Fruit fly (Drosophila melanogaster): ENCODE measurements around the gene CG42502.
A peak's percentile ranks its signal among the peaks of the same experiment; 100 is the strongest.

Gene CG42502

dm6 chr2L:18822805-18823204 is 11.8 kb upstream of the CG42502 start (continued):
- no peak for TF ChIP-seq ftz-f1 (GFP tag; optimal IDR thresholded peaks at IDR 0.05)
- no peak for TF ChIP-seq CG8281 (tag; optimal IDR thresholded peaks at IDR 0.05)
- peak; percentile 36 for TF ChIP-seq CG11504 (tag; optimal IDR thresholded peaks at IDR 0.05)
- TF ChIP-seq Fer2 (tag; optimal IDR thresholded peaks at IDR 0.05): peak; percentile 39
- no peak for TF ChIP-seq D19B (GFP tag; optimal IDR thresholded peaks at IDR 0.05)
- TF ChIP-seq CG1233 (GFP tag; optimal IDR thresholded peaks at IDR 0.05): peak; percentile 73
- no peak for TF ChIP-seq CG7839 (tag; optimal IDR thresholded peaks at IDR 0.05)
- TF ChIP-seq CG14965 (GFP tag; optimal IDR thresholded peaks at IDR 0.05; ENCODE audit: borderline replicate concordance): no peak
- peak; percentile 8 for TF ChIP-seq Camta (GFP tag; optimal IDR thresholded peaks at IDR 0.05)
- no peak for TF ChIP-seq CG6272 (GFP tag; IDR thresholded peaks at IDR 0.05)
- TF ChIP-seq eyg (GFP tag; optimal IDR thresholded peaks at IDR 0.05): no peak
- TF ChIP-seq Neu2 (GFP tag; optimal IDR thresholded peaks at IDR 0.05; ENCODE audit: borderline replicate concordance): no peak
- TF ChIP-seq CG33557 (GFP tag; optimal IDR thresholded peaks at IDR 0.05): peak; percentile 88
- TF ChIP-seq B-H1 (GFP tag; IDR thresholded peaks at IDR 0.05): no peak
- TF ChIP-seq MESR4 (GFP tag; optimal IDR thresholded peaks at IDR 0.05): no peak
- TF ChIP-seq fu2 (GFP tag; optimal IDR thresholded peaks at IDR 0.05): no peak
- TF ChIP-seq CG9437 (GFP tag; optimal IDR thresholded peaks at IDR 0.05): no peak
- peak in 1 of 2 experiments; percentile 27 for TF ChIP-seq Eip74EF (GFP tag; optimal IDR thresholded peaks at IDR 0.05)
- TF ChIP-seq Dip2 (GFP tag; IDR thresholded peaks at IDR 0.05): no peak
- TF ChIP-seq D19A (tag; optimal IDR thresholded peaks at IDR 0.05): peak; percentile 32
- peak; percentile 21; the same call in 1 of the 2 replicates for TF ChIP-seq HLH3B (GFP tag; IDR thresholded peaks at IDR 0.05)
- TF ChIP-seq CG6689 (GFP tag; IDR thresholded peaks at IDR 0.05): no peak
- no peak for TF ChIP-seq ac (GFP tag; optimal IDR thresholded peaks at IDR 0.05)
- TF ChIP-seq en (GFP tag; optimal IDR thresholded peaks at IDR 0.05): peak; percentile 2
- TF ChIP-seq wdn (GFP tag; IDR thresholded peaks at IDR 0.05): no peak
- peak; percentile 38 for TF ChIP-seq CG13424 (tag; optimal IDR thresholded peaks at IDR 0.05)
- peak; percentile 50 for TF ChIP-seq Fer1 (GFP tag; optimal IDR thresholded peaks at IDR 0.05)
- no peak for TF ChIP-seq jing (GFP tag; optimal IDR thresholded peaks at IDR 0.05)
- TF ChIP-seq Elba2 (GFP tag; optimal IDR thresholded peaks at IDR 0.05): no peak
- no peak for TF ChIP-seq CG2129 (GFP tag; IDR thresholded peaks at IDR 0.05; ENCODE audit: partially characterized antibody)
- no peak for TF ChIP-seq ro (GFP tag; IDR thresholded peaks at IDR 0.05)
- TF ChIP-seq rib (GFP tag; IDR thresholded peaks at IDR 0.05): no peak
- no peak for TF ChIP-seq CG10147 (GFP tag; optimal IDR thresholded peaks at IDR 0.05)
- TF ChIP-seq gce (GFP tag; IDR thresholded peaks at IDR 0.05): peak; percentile 49; the same call in 1 of the 3 replicates
- TF ChIP-seq Antp (GFP tag; optimal IDR thresholded peaks at IDR 0.05): peak; percentile 9
- TF ChIP-seq D (optimal IDR thresholded peaks at IDR 0.05): no peak
- peak; percentile 60 for TF ChIP-seq D (GFP tag; optimal IDR thresholded peaks at IDR 0.05)
- no peak for TF ChIP-seq unc-4 (GFP tag; IDR thresholded peaks at IDR 0.05; ENCODE audit: partially characterized antibody)
- no peak for TF ChIP-seq esg (GFP tag; conservative IDR thresholded peaks at IDR 0.05)
- no peak for TF ChIP-seq pho (GFP tag; optimal IDR thresholded peaks at IDR 0.05)
- TF ChIP-seq Rfx (GFP tag; IDR thresholded peaks at IDR 0.05): no peak; the same call in 1 of the 2 replicates
- TF ChIP-seq CG17912 (GFP tag; optimal IDR thresholded peaks at IDR 0.05): no peak
- TF ChIP-seq zfh2 (GFP tag; optimal IDR thresholded peaks at IDR 0.05): no peak
- TF ChIP-seq CG13775 (GFP tag; optimal IDR thresholded peaks at IDR 0.05): no peak
- TF ChIP-seq CG11723 (GFP tag; optimal IDR thresholded peaks at IDR 0.05): peak; percentile 39
- TF ChIP-seq CG8944 (GFP tag; optimal IDR thresholded peaks at IDR 0.05): peak; percentile 17
- no peak for TF ChIP-seq H2.0 (GFP tag; IDR thresholded peaks at IDR 0.05)
- TF ChIP-seq nerfin-2 (GFP tag; IDR thresholded peaks at IDR 0.05; ENCODE audit: partially characterized antibody): no peak
- TF ChIP-seq CG8388 (GFP tag; optimal IDR thresholded peaks at IDR 0.05): peak; percentile 11
- no peak for TF ChIP-seq salm (tag; optimal IDR thresholded peaks at IDR 0.05)
- TF ChIP-seq CrebB (tag; optimal IDR thresholded peaks at IDR 0.05): peak; percentile 57
